Fruit fly (Drosophila melanogaster) whole organism, embryonic: Measurements from ENCODE around the gene ZIPIC.
A peak's percentile ranks its signal among the peaks of the same experiment; 100 is the strongest.

Experiments used
- ATbp ChIP-seq: fragments of 200-800 bp; sonication (Bioruptor generic); optimal IDR thresholded peaks from 2 replicates; lab custom pipeline; 2017; ENCODE audit warnings: missing biosample characterization, mild to moderate bottlenecking, missing genetic modification characterization, missing genetic modification reagents
- CG10321 ChIP-seq: fragments of 200-800 bp; sonication (Bioruptor generic); IDR thresholded peaks from 2 replicates; pipeline ENCODE4 v1.3.6; 2022; ENCODE audit warnings: missing biosample characterization, missing genetic modification characterization
- CG10543 ChIP-seq: fragments of 200-800 bp; sonication (Bioruptor generic); optimal IDR thresholded peaks from 3 replicates; lab custom pipeline; 2017; ENCODE audit warnings: missing biosample characterization, mild to moderate bottlenecking, missing genetic modification characterization, moderate library complexity
- CG10654 ChIP-seq: fragments of 200-800 bp; sonication (Bioruptor generic); optimal IDR thresholded peaks from 2 replicates; lab custom pipeline; 2016; ENCODE audit warnings: missing biosample characterization, missing genetic modification characterization
- CG12299 ChIP-seq: fragments of 200-800 bp; sonication (Bioruptor generic); optimal IDR thresholded peaks from 2 replicates; lab custom pipeline; 2018; ENCODE audit warnings: missing biosample characterization, mild to moderate bottlenecking, missing genetic modification characterization
- CG12769 ChIP-seq: fragments of 200-800 bp; sonication (Bioruptor generic); optimal IDR thresholded peaks from 2 replicates; lab custom pipeline; 2019; ENCODE audit warnings: missing biosample characterization, mild to moderate bottlenecking, missing genetic modification characterization, moderate library complexity
- CG13424 ChIP-seq: fragments of 200-800 bp; sonication (Bioruptor generic); optimal IDR thresholded peaks from 2 replicates; lab custom pipeline; 2019; ENCODE audit warnings: missing biosample characterization, mild to moderate bottlenecking, missing genetic modification characterization, moderate library complexity
- CG13894 ChIP-seq: fragments of 200-800 bp; sonication (Bioruptor generic); optimal IDR thresholded peaks from 3 replicates; lab custom pipeline; 2018; ENCODE audit warnings: missing biosample characterization, mild to moderate bottlenecking, missing genetic modification characterization, moderate library complexity
- CG1529 ChIP-seq: fragments of 200-800 bp; sonication (Bioruptor generic); optimal IDR thresholded peaks from 3 replicates; lab custom pipeline; 2018; ENCODE audit warnings: missing biosample characterization, missing genetic modification characterization
- CG17361 ChIP-seq: fragments of 200-800 bp; sonication (Bioruptor generic); IDR thresholded peaks from 3 replicates; pipeline ENCODE4 v1.3.6; 2022; ENCODE audit warnings: missing biosample characterization, missing genetic modification characterization
- CG17829 ChIP-seq: fragments of 200-800 bp; optimal IDR thresholded peaks from 2 replicates; lab custom pipeline; 2019; ENCODE audit warnings: missing biosample characterization, mild to moderate bottlenecking, missing genetic modification characterization, moderate library complexity
- CG1792 ChIP-seq: fragments of 200-800 bp; sonication (Bioruptor generic); optimal IDR thresholded peaks from 2 replicates; lab custom pipeline; 2016; ENCODE audit warnings: missing biosample characterization, missing genetic modification characterization
- CG1832 ChIP-seq: fragments of 200-800 bp; sonication (Bioruptor generic); optimal IDR thresholded peaks from 2 replicates; lab custom pipeline; 2017; ENCODE audit warnings: missing biosample characterization, mild to moderate bottlenecking, missing genetic modification characterization, inconsistent platforms
- CG2120 ChIP-seq: fragments of 200-800 bp; sonication (Bioruptor generic); optimal IDR thresholded peaks from 3 replicates; lab custom pipeline; 2016; ENCODE audit warnings: missing biosample characterization, missing genetic modification characterization
- CG3163 ChIP-seq: fragments of 200-800 bp; sonication (Bioruptor generic); optimal IDR thresholded peaks from 3 replicates; lab custom pipeline; 2016; ENCODE audit warnings: missing biosample characterization, missing genetic modification characterization
- CG4424 ChIP-seq: fragments of 200-800 bp; sonication (Bioruptor generic); optimal IDR thresholded peaks from 3 replicates; lab custom pipeline; 2016; ENCODE audit warnings: missing biosample characterization, missing genetic modification characterization
- CG4820 ChIP-seq: fragments of 200-800 bp; sonication (Bioruptor generic); optimal IDR thresholded peaks from 3 replicates; lab custom pipeline; 2016; ENCODE audit warnings: missing biosample characterization, missing genetic modification characterization
- CG6654 ChIP-seq: fragments of 200-800 bp; sonication (Bioruptor generic); optimal IDR thresholded peaks from 2 replicates; lab custom pipeline; 2017; ENCODE audit warnings: missing biosample characterization, mild to moderate bottlenecking, missing genetic modification characterization
- CG6854 ChIP-seq: fragments of 200-800 bp; sonication (Bioruptor generic); optimal IDR thresholded peaks from 3 replicates; lab custom pipeline; 2017; ENCODE audit warnings: missing biosample characterization, mild to moderate bottlenecking, missing genetic modification characterization
- CG7357 ChIP-seq: fragments of 200-800 bp; sonication (Bioruptor generic); IDR thresholded peaks from 3 replicates; pipeline ENCODE4 v1.3.6; 2022; ENCODE audit warnings: missing biosample characterization, missing genetic modification characterization
- CG8765 ChIP-seq: fragments of 200-800 bp; sonication (Bioruptor generic); IDR thresholded peaks from 2 replicates; pipeline ENCODE4 v1.3.6; 2022; ENCODE audit warnings: missing biosample characterization, missing genetic modification characterization
- CG9215 ChIP-seq: fragments of 200-800 bp; sonication (Bioruptor generic); IDR thresholded peaks from 2 replicates; pipeline ENCODE4 v1.3.6; 2022; ENCODE audit warnings: missing biosample characterization, missing genetic modification characterization
- Chrac-16 ChIP-seq: fragments of 200-800 bp; sonication (Bioruptor generic); optimal IDR thresholded peaks from 3 replicates; lab custom pipeline; 2016; ENCODE audit warnings: missing biosample characterization, missing genetic modification characterization
- Side ChIP-seq: fragments of 200-800 bp; sonication (Bioruptor generic); optimal IDR thresholded peaks from 2 replicates; lab custom pipeline; 2016; ENCODE audit warnings: missing biosample characterization, missing genetic modification characterization
- Stat92E ChIP-seq, 3 experiments: fragments of >200 bp in 2 of 3; fragments of 200-800 bp in 1 of 3; sonication (Bioruptor generic) in 1 of 3; optimal IDR thresholded peaks; 2 replicates each; lab custom pipeline; 2017 to 2019; ENCODE audit warnings: missing biosample characterization in 3 of 3, missing genetic modification characterization in 3 of 3, mild to moderate bottlenecking in 1 of 3, moderate library complexity in 1 of 3
- Trl ChIP-seq, 3 experiments: fragments of >200 bp in 2 of 3; fragments of 200-800 bp in 1 of 3; sonication (Bioruptor generic) in 1 of 3; optimal IDR thresholded peaks; 2 replicates in 1 of 3; 3 replicates in 2 of 3; lab custom pipeline; 2016 to 2017; ENCODE audit warnings: missing biosample characterization in 1 of 3, missing genetic modification characterization in 1 of 3
- YL-1 ChIP-seq: fragments of 200-800 bp; sonication (Bioruptor generic); optimal IDR thresholded peaks from 3 replicates; lab custom pipeline; 2017; ENCODE audit warnings: missing biosample characterization, mild to moderate bottlenecking, missing genetic modification characterization
- cad ChIP-seq: fragments of >200 bp; optimal IDR thresholded peaks from 2 replicates; lab custom pipeline; 2017; ENCODE audit warnings: missing biosample characterization, missing genetic modification characterization
- cg ChIP-seq: fragments of 200-800 bp; sonication (Bioruptor generic); optimal IDR thresholded peaks from 3 replicates; lab custom pipeline; 2019; ENCODE audit warnings: missing biosample characterization, mild to moderate bottlenecking, missing genetic modification characterization, moderate library complexity
- cwo ChIP-seq: fragments of 200-800 bp; sonication (Bioruptor generic); optimal IDR thresholded peaks from 3 replicates; lab custom pipeline; 2017; ENCODE audit warnings: missing biosample characterization, missing genetic modification characterization, mild to moderate bottlenecking, moderate library complexity, missing genetic modification reagents
- da ChIP-seq: fragments of 200-800 bp; sonication (Bioruptor generic); optimal IDR thresholded peaks from 2 replicates; lab custom pipeline; 2016; ENCODE audit warnings: missing biosample characterization, missing genetic modification characterization
- dm ChIP-seq: fragments of 200-800 bp; sonication (Bioruptor generic); optimal IDR thresholded peaks from 3 replicates; lab custom pipeline; 2016; ENCODE audit warnings: missing biosample characterization, missing genetic modification characterization
- dmrt11E ChIP-seq: fragments of 200-800 bp; sonication (Bioruptor generic); optimal IDR thresholded peaks from 3 replicates; lab custom pipeline; 2018; ENCODE audit warnings: missing biosample characterization, mild to moderate bottlenecking, missing genetic modification characterization, moderate library complexity
- gcm2 ChIP-seq: fragments of 200-800 bp; sonication (Bioruptor generic); optimal IDR thresholded peaks from 2 replicates; lab custom pipeline; 2016; ENCODE audit warnings: missing biosample characterization, missing genetic modification characterization
- gfzf ChIP-seq: fragments of 200-800 bp; sonication (Bioruptor generic); optimal IDR thresholded peaks from 2 replicates; lab custom pipeline; 2016; ENCODE audit warnings: missing biosample characterization, mild to moderate bottlenecking, missing genetic modification characterization, moderate library complexity
- gro ChIP-seq: fragments of 200-800 bp; sonication (Bioruptor generic); optimal IDR thresholded peaks from 2 replicates; lab custom pipeline; 2016; ENCODE audit warnings: missing biosample characterization, missing genetic modification characterization
- gsb ChIP-seq: fragments of 200-800 bp; sonication (Bioruptor generic); IDR thresholded peaks from 2 replicates; pipeline ENCODE4 v1.3.6; 2022; ENCODE audit warnings: missing biosample characterization, missing genetic modification characterization
- ham ChIP-seq: fragments of 200-800 bp; sonication (Bioruptor generic); IDR thresholded peaks from 2 replicates; pipeline ENCODE4 v1.3.6; 2022; ENCODE audit warnings: missing biosample characterization, missing genetic modification characterization
- hb ChIP-seq: fragments of 200-800 bp; sonication (Bioruptor generic); IDR thresholded peaks from 3 replicates; pipeline ENCODE4 v1.3.6; 2022; ENCODE audit warnings: missing biosample characterization, missing genetic modification characterization; ENCODE audit not compliant: partially characterized antibody
- hbn ChIP-seq: fragments of 200-800 bp; sonication (Bioruptor generic); IDR thresholded peaks from 2 replicates; pipeline ENCODE4 v1.3.6; 2022; ENCODE audit warnings: missing biosample characterization, missing genetic modification characterization; ENCODE audit not compliant: partially characterized antibody
- ind ChIP-seq: fragments of 200-800 bp; sonication (Bioruptor generic); optimal IDR thresholded peaks from 3 replicates; lab custom pipeline; 2016; ENCODE audit warnings: missing biosample characterization, missing genetic modification characterization
- lmd ChIP-seq: fragments of 200-800 bp; sonication (Bioruptor generic); IDR thresholded peaks from 2 replicates; pipeline ENCODE4 v1.3.6; 2022; ENCODE audit warnings: missing biosample characterization, missing genetic modification characterization
- org-1 ChIP-seq: fragments of 200-800 bp; sonication (Bioruptor generic); optimal IDR thresholded peaks from 2 replicates; lab custom pipeline; 2017; ENCODE audit warnings: missing biosample characterization, missing genetic modification characterization
- pum ChIP-seq: fragments of 200-800 bp; sonication (Bioruptor generic); optimal IDR thresholded peaks from 2 replicates; lab custom pipeline; 2016; ENCODE audit warnings: missing biosample characterization, missing genetic modification characterization
- salm ChIP-seq: fragments of 200-800 bp; sonication (Bioruptor generic); optimal IDR thresholded peaks from 2 replicates; lab custom pipeline; 2018; ENCODE audit warnings: missing biosample characterization, mild to moderate bottlenecking, missing genetic modification characterization
- slbo ChIP-seq: fragments of 200-800 bp; sonication (Bioruptor generic); IDR thresholded peaks from 2 replicates; pipeline ENCODE4 v1.3.6; 2022; ENCODE audit warnings: missing biosample characterization, missing genetic modification characterization
- slou ChIP-seq: fragments of 200-800 bp; sonication (Bioruptor generic); optimal IDR thresholded peaks from 3 replicates; lab custom pipeline; 2016; ENCODE audit warnings: missing biosample characterization, missing genetic modification characterization
- tio ChIP-seq: fragments of 200-800 bp; sonication (Bioruptor generic); optimal IDR thresholded peaks from 2 replicates; lab custom pipeline; 2017; ENCODE audit warnings: missing biosample characterization, missing genetic modification characterization, inconsistent platforms
- twi ChIP-seq: fragments of 200-800 bp; optimal IDR thresholded peaks from 2 replicates; lab custom pipeline; 2019; ENCODE audit warnings: missing biosample characterization, mild to moderate bottlenecking, missing genetic modification characterization, moderate library complexity
- wek ChIP-seq: fragments of 200-800 bp; sonication (Bioruptor generic); optimal IDR thresholded peaks from 3 replicates; lab custom pipeline; 2018; ENCODE audit warnings: missing biosample characterization, mild to moderate bottlenecking, missing genetic modification characterization, moderate library complexity

Gene ZIPIC

dm6 chr3R:30056592-30057135 lies 20.0 kb upstream of the ZIPIC start, which contains the start of the genes CG7950 and Rpp14a (continued):
- peak; percentile 84 for TF ChIP-seq CG13894 (tag; lab: Kevin White, UChicago)
- no peak for TF ChIP-seq CG1832 (GFP tag; lab: Kevin White, UChicago)
- no peak for TF ChIP-seq Trl (optimal IDR thresholded peaks at IDR 0.05; lab: Kevin White, UChicago)
- peak; percentile 84 for TF ChIP-seq Trl (GFP tag; optimal IDR thresholded peaks at IDR 0.05; lab: Kevin White, UChicago)
- TF ChIP-seq CG17361 (GFP tag; lab: Robert Waterston, UW), result peak; percentile 37; the same call in 2 of the 3 replicates
- TF ChIP-seq CG10654 (GFP tag; lab: Kevin White, UChicago), result peak; percentile 67
- TF ChIP-seq ATbp (GFP tag; lab: Kevin White, UChicago), result peak; percentile 35
- TF ChIP-seq pum (GFP tag; lab: Kevin White, UChicago), result peak; percentile 73
- TF ChIP-seq hb (GFP tag; lab: Robert Waterston, UW), result no peak
- no peak for TF ChIP-seq Stat92E (GFP tag; optimal IDR thresholded peaks at IDR 0.05; lab: Kevin White, UChicago)
- peak; percentile 79 for TF ChIP-seq CG12299 (tag; lab: Kevin White, UChicago)
- 0 out of 2 replicates have a peak, but pooled peaks have one; percentile 41 for TF ChIP-seq CG10321
- peak; percentile 94 for TF ChIP-seq CG2120 (GFP tag; lab: Kevin White, UChicago)
- TF ChIP-seq dmrt11E (tag; lab: Kevin White, UChicago), result peak; percentile 78
- peak; percentile 50 for TF ChIP-seq da (GFP tag; lab: Kevin White, UChicago)
- no peak for TF ChIP-seq gfzf (GFP tag; lab: Kevin White, UChicago)
- no peak for TF ChIP-seq CG4820
- TF ChIP-seq tio (GFP tag; lab: Kevin White, UChicago), result peak; percentile 65
- TF ChIP-seq CG6654 (GFP tag; lab: Kevin White, UChicago), result no peak
- peak; percentile 82 for TF ChIP-seq CG12769 (tag; lab: Kevin White, UChicago)
- no peak for TF ChIP-seq cg (GFP tag; lab: Kevin White, UChicago)
- peak; percentile 35 for TF ChIP-seq Side (GFP tag; lab: Kevin White, UChicago)
- TF ChIP-seq cad (GFP tag; lab: Kevin White, UChicago), result no peak
- peak; percentile 73 for TF ChIP-seq CG1792 (GFP tag; lab: Kevin White, UChicago)
- TF ChIP-seq slou (GFP tag; lab: Kevin White, UChicago), result peak; percentile 43
- peak; percentile 58 for TF ChIP-seq CG10543 (GFP tag; lab: Kevin White, UChicago)
- TF ChIP-seq twi (tag; lab: Kevin White, UChicago), result peak; percentile 44
- TF ChIP-seq CG6854 (GFP tag; lab: Kevin White, UChicago), result no peak
- peak; percentile 59; the same call in 1 of the 2 replicates for TF ChIP-seq gsb (GFP tag; lab: Robert Waterston, UW)
- TF ChIP-seq CG8765 (GFP tag; lab: Robert Waterston, UW), result peak; percentile 61; the same call in 1 of the 2 replicates
- peak; percentile 62; the same call in 2 of the 3 replicates for TF ChIP-seq CG7357 (GFP tag; lab: Robert Waterston, UW)
- TF ChIP-seq YL-1 (GFP tag; lab: Kevin White, UChicago), result peak; percentile 83
- peak; percentile 59 for TF ChIP-seq CG3163 (GFP tag; lab: Kevin White, UChicago)
- peak; percentile 12 for TF ChIP-seq CG1529 (GFP tag; lab: Kevin White, UChicago)
- peak; percentile 85 for TF ChIP-seq Chrac-16 (GFP tag; lab: Kevin White, UChicago)
- peak; percentile 66 for TF ChIP-seq cwo
- TF ChIP-seq org-1, result peak; percentile 35
- no peak for TF ChIP-seq wek (GFP tag; lab: Kevin White, UChicago)
- peak; percentile 55 for TF ChIP-seq CG9215
- TF ChIP-seq lmd, result peak; percentile 76
- TF ChIP-seq CG17829 (tag; lab: Kevin White, UChicago), result peak; percentile 83
- TF ChIP-seq gcm2 (GFP tag; lab: Kevin White, UChicago), result peak; percentile 19
- TF ChIP-seq hbn (GFP tag; lab: Robert Waterston, UW), result no peak
- peak; percentile 69 for TF ChIP-seq dm (GFP tag; lab: Kevin White, UChicago)
- TF ChIP-seq ham (GFP tag; lab: Robert Waterston, UW), result no peak
- TF ChIP-seq CG4424, result peak; percentile 73
- peak; percentile 91 for TF ChIP-seq slbo
- TF ChIP-seq gro (GFP tag; lab: Kevin White, UChicago), result peak; percentile 82
- peak; percentile 70 for TF ChIP-seq ind (GFP tag; lab: Kevin White, UChicago)
- peak; percentile 34 for TF ChIP-seq salm
- TF ChIP-seq CG13424 (tag; lab: Kevin White, UChicago), result peak; percentile 86
